Worm (Caenorhabditis elegans) whole organism, L4 larva: ENCODE measurements around the gene str-228.

ENCODE experiments used
- ama-1 ChIP-seq: fragments of 150-350 bp; optimal IDR thresholded peaks from 2 replicates; lab custom pipeline; 2014; ENCODE audit warnings: inconsistent platforms, mixed read lengths
- ces-1 ChIP-seq: fragments of 150-350 bp; sonication (generic microtip); optimal IDR thresholded peaks from 4 replicates; lab custom pipeline; 2014; ENCODE audit warnings: missing biosample characterization, missing genetic modification reagents, missing genetic modification characterization
- dpl-1 ChIP-seq: fragments of 150-350 bp; optimal IDR thresholded peaks from 2 replicates; lab custom pipeline; 2014; ENCODE audit warnings: missing biosample characterization, missing genetic modification reagents, missing genetic modification characterization
- egl-27 ChIP-seq: sonication (generic microtip); optimal IDR thresholded peaks from 3 replicates; lab custom pipeline; 2017; ENCODE audit warnings: missing biosample characterization, missing genetic modification reagents, missing genetic modification characterization
- hmg-1.1 ChIP-seq: fragments of 200-800 bp; sonication (Bioruptor generic); IDR thresholded peaks from 2 replicates; pipeline ENCODE4 v1.3.6; 2022; ENCODE audit warnings: missing genetic modification reagents, missing genetic modification characterization, missing compliant biosample characterization
- lin-38 ChIP-seq: fragments of 200-800 bp; sonication (Bioruptor generic); IDR thresholded peaks from 2 replicates; pipeline ENCODE4 v1.3.6; 2022; ENCODE audit warnings: missing genetic modification reagents, missing genetic modification characterization, missing compliant biosample characterization
- mdl-1 ChIP-seq, 2 experiments: fragments of 150-350 bp in 1 of 2; sonication (generic microtip) in 1 of 2; optimal IDR thresholded peaks; 2 replicates each; lab custom pipeline; 2014 to 2017; ENCODE audit warnings: missing biosample characterization in 2 of 2, missing genetic modification characterization in 2 of 2
- nhr-11 ChIP-seq: fragments of 150-350 bp; optimal IDR thresholded peaks from 2 replicates; lab custom pipeline; 2014; ENCODE audit warnings: missing biosample characterization, missing genetic modification characterization
- unc-130 ChIP-seq: sonication (generic microtip); optimal IDR thresholded peaks from 2 replicates; lab custom pipeline; 2016; ENCODE audit warnings: missing genetic modification reagents, missing genetic modification characterization, missing compliant biosample characterization
- vab-7 ChIP-seq: fragments of 200-800 bp; sonication (Bioruptor generic); IDR thresholded peaks from 2 replicates; pipeline ENCODE4 v1.3.6; 2022; ENCODE audit warnings: missing genetic modification reagents, missing genetic modification characterization, missing compliant biosample characterization
- ztf-11 ChIP-seq: fragments of 150-350 bp; optimal IDR thresholded peaks from 2 replicates; lab custom pipeline; 2014; ENCODE audit warnings: missing biosample characterization, missing genetic modification characterization

ce11 chrV:3551765-3552164, 41.8 kb downstream of the str-228 start, which contains the start of gene grl-28:
- TF ChIP-seq hmg-1.1 (GFP tag; lab: Robert Waterston, UW) (no peak), vab-7 (GFP tag; lab: Robert Waterston, UW) (no peak), ztf-11 (no peak), unc-130 (GFP tag; lab: Kevin White, UChicago) (no peak), ces-1 (GFP tag; lab: Kevin White, UChicago) (no peak), lin-38 (GFP tag; lab: Robert Waterston, UW) (no peak), nhr-11 (tag; lab: Kevin White, UChicago) (no peak), ama-1 (lab: Kevin White, UChicago) (no peak), mdl-1 (tag; optimal IDR thresholded peaks at IDR 0.05; lab: Kevin White, UChicago) (no peak), dpl-1 (GFP tag; lab: Kevin White, UChicago) (no peak), egl-27 (tag; lab: Kevin White, UChicago) (no peak)
